Fruit fly (Drosophila melanogaster): ENCODE measurements around the gene Iml1.

Iml1 gene

dm6 chr3L:1478998-1479680 is 54.7 kb downstream of the Iml1 start (continued):
- peak; percentile 41 for TF ChIP-seq CG8290 (GFP tag; optimal IDR thresholded peaks at IDR 0.05)
- TF ChIP-seq CG8290 (tag; optimal IDR thresholded peaks at IDR 0.05), result no peak
- peak; percentile 1 for TF ChIP-seq mam (GFP tag; optimal IDR thresholded peaks at IDR 0.05)
- peak; percentile 71; the same call in 2 of the 3 replicates for TF ChIP-seq Mrtf (GFP tag; IDR thresholded peaks at IDR 0.05)
- 0 out of 2 replicates have a peak, but pooled peaks have one; percentile 13 for TF ChIP-seq CG7372 (GFP tag; IDR thresholded peaks at IDR 0.05)
- peak; percentile 30; the same call in 1 of the 2 replicates for TF ChIP-seq wor (GFP tag; IDR thresholded peaks at IDR 0.05)
- peak; percentile 62; the same call in 2 of the 3 replicates for TF ChIP-seq CG7357 (GFP tag; IDR thresholded peaks at IDR 0.05)
- peak; percentile 62 for TF ChIP-seq slbo (GFP tag; IDR thresholded peaks at IDR 0.05)
- TF ChIP-seq slp2 (GFP tag; optimal IDR thresholded peaks at IDR 0.05), result peak; percentile 48
- peak; percentile 59 for TF ChIP-seq CG11398 (GFP tag; optimal IDR thresholded peaks at IDR 0.05)
- peak; percentile 70 for TF ChIP-seq CG1602 (GFP tag; optimal IDR thresholded peaks at IDR 0.05)
- no peak for TF ChIP-seq HmgD (GFP tag; optimal IDR thresholded peaks at IDR 0.05)
- TF ChIP-seq CG4820 (GFP tag; optimal IDR thresholded peaks at IDR 0.05), result peak; percentile 61
- peak; percentile 63 for TF ChIP-seq jumu (GFP tag; optimal IDR thresholded peaks at IDR 0.05)
- TF ChIP-seq pum (GFP tag; optimal IDR thresholded peaks at IDR 0.05), result peak; percentile 69
- TF ChIP-seq kay (GFP tag; optimal IDR thresholded peaks at IDR 0.05), result peak; percentile 15
- TF ChIP-seq p53 (GFP tag; optimal IDR thresholded peaks at IDR 0.05), result no peak
- TF ChIP-seq CG10959 (GFP tag; IDR thresholded peaks at IDR 0.05), result peak; percentile 94
- TF ChIP-seq CG12744 (GFP tag; optimal IDR thresholded peaks at IDR 0.05), result peak; percentile 50

- no peak for TF ChIP-seq CG10209 (GFP tag; optimal IDR thresholded peaks at IDR 0.05)
- TF ChIP-seq CG34224 (GFP tag; IDR thresholded peaks at IDR 0.05; ENCODE audit: partially characterized antibody), result no peak
- TF ChIP-seq Dip3 (GFP tag; optimal IDR thresholded peaks at IDR 0.05), result no peak
- TF ChIP-seq CG18764 (GFP tag; optimal IDR thresholded peaks at IDR 0.05), result no peak
- TF ChIP-seq TFAM (GFP tag; optimal IDR thresholded peaks at IDR 0.05), result no peak
- TF ChIP-seq CG1529 (GFP tag; optimal IDR thresholded peaks at IDR 0.05), result no peak
- TF ChIP-seq CG13296 (GFP tag; optimal IDR thresholded peaks at IDR 0.05), result no peak
- TF ChIP-seq C15 (GFP tag; IDR thresholded peaks at IDR 0.05), result no peak
- TF ChIP-seq CG9437 (GFP tag; optimal IDR thresholded peaks at IDR 0.05), result no peak
- TF ChIP-seq CG9609 (GFP tag; optimal IDR thresholded peaks at IDR 0.05), result no peak
- no peak for TF ChIP-seq sug (tag; optimal IDR thresholded peaks at IDR 0.05)
- no peak for TF ChIP-seq luna (GFP tag; optimal IDR thresholded peaks at IDR 0.05)
- TF ChIP-seq CG7786 (GFP tag; optimal IDR thresholded peaks at IDR 0.05), result no peak
- TF ChIP-seq B-H2 (GFP tag; optimal IDR thresholded peaks at IDR 0.05), result no peak
- no peak for TF ChIP-seq CG33557 (GFP tag; optimal IDR thresholded peaks at IDR 0.05)
- TF ChIP-seq Fer1 (GFP tag; optimal IDR thresholded peaks at IDR 0.05), result no peak
- no peak for TF ChIP-seq D19A (tag; optimal IDR thresholded peaks at IDR 0.05)
- TF ChIP-seq chif (GFP tag; optimal IDR thresholded peaks at IDR 0.05), result no peak
- no peak for TF ChIP-seq CG6654 (GFP tag; optimal IDR thresholded peaks at IDR 0.05)
- no peak for TF ChIP-seq fd96Cb (tag; optimal IDR thresholded peaks at IDR 0.05)
These were observed 56.5 kb downstream of the Iml1 start, which contains the start of gene robl62A for dm6 chr3L:1477319-1477718. TSS of gene robl62A (plus strand) at chr3L:1477619.

dm6 chr3L:1475157-1475556 is 58.7 kb downstream of the Iml1 start, which contains the start of gene Ptp61F:
TSS of gene Ptp61F (minus strand) at chr3L:1475257.
- TF ChIP-seq Side (GFP tag; optimal IDR thresholded peaks at IDR 0.05) (no peak), crol (GFP tag; IDR thresholded peaks at IDR 0.05) (0 out of 2 replicates have a peak, but pooled peaks have one; percentile 0), cg (GFP tag; optimal IDR thresholded peaks at IDR 0.05) (no peak), Xbp1 (GFP tag; optimal IDR thresholded peaks at IDR 0.05) (no peak), trh (GFP tag; optimal IDR thresholded peaks at IDR 0.05) (no peak), CG11398 (GFP tag; optimal IDR thresholded peaks at IDR 0.05) (no peak), CG14710 (tag; optimal IDR thresholded peaks at IDR 0.05) (peak; percentile 48), slp2 (GFP tag; optimal IDR thresholded peaks at IDR 0.05) (no peak), sqz (GFP tag; optimal IDR thresholded peaks at IDR 0.05) (no peak)

All from whole organism, embryonic.